Worm (Caenorhabditis elegans): Measurements from ENCODE around the gene ugt-56.

Gene ugt-56

DNA sequence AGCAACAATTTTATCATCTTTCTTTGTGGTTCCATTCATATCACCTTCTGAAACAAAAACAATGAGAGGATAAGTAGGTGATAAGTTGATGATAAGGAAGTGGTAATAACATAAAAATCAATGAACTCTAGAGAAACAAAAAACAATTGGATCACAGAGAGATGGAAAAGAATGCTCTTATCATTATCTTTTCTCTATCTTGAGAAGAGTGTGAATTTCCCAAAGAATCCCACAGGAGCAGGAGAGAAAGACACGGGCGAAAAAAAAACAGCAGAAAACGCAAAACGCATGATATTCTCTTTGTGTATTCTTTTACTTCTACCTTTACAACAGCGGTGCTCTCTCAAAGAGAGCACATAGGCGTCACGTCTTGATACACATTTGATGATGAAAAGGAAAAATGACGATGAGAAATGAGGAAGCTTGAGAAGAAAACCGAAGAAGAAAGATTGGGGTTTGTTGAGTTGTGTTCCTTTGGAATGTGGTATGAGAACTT, 10.5 kb downstream of the ugt-56 start, which contains the start of gene twk-24:
Gene twk-24 (minus strand): TSS at position 51 of the 496 bp plus-strand sequence.
- TF ChIP-seq unc-62 (GFP tag; optimal IDR thresholded peaks at IDR 0.05), result no peak

ce11 chrV:12271495-12271894, 12.7 kb downstream of the ugt-56 start, which contains the start of the genes tsfm-1 and capg-2:
Gene tsfm-1 (minus strand): TSS chrV:12271551.
Gene capg-2 (plus strand): TSS chrV:12271873.
- no peak for TF ChIP-seq unc-62 (GFP tag; optimal IDR thresholded peaks at IDR 0.05)

DNA sequence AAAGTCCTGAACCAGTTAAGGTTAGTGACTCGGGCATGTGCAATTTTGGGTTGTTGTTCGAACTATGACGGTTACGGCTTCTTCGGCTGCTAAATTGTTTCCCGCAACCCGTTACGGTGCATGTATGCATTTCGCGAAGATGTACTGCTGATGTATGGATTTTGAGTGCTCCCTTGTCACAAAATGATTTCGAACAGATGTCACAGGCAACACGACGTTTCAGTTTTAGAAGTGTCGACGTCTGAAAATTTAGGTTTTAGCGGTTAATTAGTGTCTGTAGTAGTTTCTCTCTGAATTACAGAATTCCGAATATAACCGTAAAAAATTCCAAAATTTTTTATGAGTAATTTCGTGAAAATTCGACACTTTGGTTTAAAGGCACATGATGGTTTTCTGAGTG, 16.9 kb downstream of the ugt-56 start:
- no peak for TF ChIP-seq unc-62 (GFP tag; optimal IDR thresholded peaks at IDR 0.05)

- no peak for TF ChIP-seq unc-62 (GFP tag; optimal IDR thresholded peaks at IDR 0.05)
Observed at ce11 chrV:12276946-12277345, 18.2 kb downstream of the ugt-56 start, which contains the start of gene bnc-1. Gene bnc-1 (minus strand): TSS chrV:12277046.

ce11 chrV:12281508-12281907, 22.7 kb downstream of the ugt-56 start:
- TF ChIP-seq unc-62 (GFP tag; optimal IDR thresholded peaks at IDR 0.05), result no peak

ce11 chrV:12283187-12283586, 24.4 kb downstream of the ugt-56 start, which contains the start of gene F55C5.10:
Gene F55C5.10 (plus strand): TSS chrV:12283487.
- TF ChIP-seq unc-62 (GFP tag; optimal IDR thresholded peaks at IDR 0.05), result no peak

ce11 chrV:12287667-12288066, 28.9 kb downstream of the ugt-56 start:
- no peak for TF ChIP-seq unc-62 (GFP tag; optimal IDR thresholded peaks at IDR 0.05)

DNA sequence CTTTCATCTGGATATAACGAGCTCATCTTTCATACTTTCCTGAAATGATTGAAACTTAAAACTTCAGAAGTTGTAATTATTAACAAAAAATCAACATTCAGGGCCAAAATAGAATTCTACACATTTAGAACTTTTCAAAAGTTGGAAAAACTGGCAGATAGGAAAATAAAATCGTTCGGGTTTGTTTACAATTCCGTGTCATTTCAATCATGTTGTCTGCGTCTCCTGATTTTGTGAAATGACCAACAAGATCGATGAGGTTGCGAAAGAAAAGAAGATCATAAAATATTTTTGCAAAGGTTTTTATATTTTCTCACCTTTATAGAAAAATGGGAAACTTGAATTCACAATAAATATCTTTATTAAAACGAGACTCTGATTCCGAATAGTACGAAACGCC, 29.8 kb downstream of the ugt-56 start, which contains the start of gene rskd-1:
Gene rskd-1 (minus strand): TSS at position 39 of the 400 bp plus-strand sequence.
- no peak for TF ChIP-seq unc-62 (GFP tag; optimal IDR thresholded peaks at IDR 0.05)

- TF ChIP-seq unc-62 (GFP tag; optimal IDR thresholded peaks at IDR 0.05), result no peak
Observed at ce11 chrV:12291587-12291986, 32.8 kb downstream of the ugt-56 start, which contains the start of the genes srpa-68 and srh-16. Gene srpa-68 (minus strand): TSS chrV:12291658. Gene srh-16 (plus strand): TSS chrV:12291861.

- no peak for TF ChIP-seq unc-62 (GFP tag; optimal IDR thresholded peaks at IDR 0.05)
Observed at ce11 chrV:12294091-12294490, 35.3 kb downstream of the ugt-56 start.

- no peak for TF ChIP-seq unc-62 (GFP tag; optimal IDR thresholded peaks at IDR 0.05)
Observed at ce11 chrV:12295015-12295414, 36.2 kb downstream of the ugt-56 start.

DNA sequence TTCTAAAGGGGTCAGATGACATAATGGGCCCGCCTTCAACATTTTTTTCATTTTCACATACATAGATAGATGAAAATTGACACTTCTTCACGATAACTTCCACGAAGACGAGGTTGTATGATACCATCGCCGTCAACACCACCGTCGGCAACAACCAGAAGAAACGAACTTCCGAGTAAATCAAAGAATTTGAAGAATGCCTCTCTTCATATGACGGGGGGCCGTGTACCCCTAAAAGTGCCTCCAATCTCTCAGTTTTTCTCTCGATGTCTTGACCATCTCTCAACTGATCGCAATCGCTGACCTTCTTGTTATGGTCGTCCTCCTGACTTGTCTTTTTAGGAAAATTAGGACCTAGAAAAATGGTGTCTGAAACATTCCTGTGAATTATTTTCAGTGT, 36.7 kb downstream of the ugt-56 start:
- TF ChIP-seq unc-62 (GFP tag; optimal IDR thresholded peaks at IDR 0.05), result no peak

DNA sequence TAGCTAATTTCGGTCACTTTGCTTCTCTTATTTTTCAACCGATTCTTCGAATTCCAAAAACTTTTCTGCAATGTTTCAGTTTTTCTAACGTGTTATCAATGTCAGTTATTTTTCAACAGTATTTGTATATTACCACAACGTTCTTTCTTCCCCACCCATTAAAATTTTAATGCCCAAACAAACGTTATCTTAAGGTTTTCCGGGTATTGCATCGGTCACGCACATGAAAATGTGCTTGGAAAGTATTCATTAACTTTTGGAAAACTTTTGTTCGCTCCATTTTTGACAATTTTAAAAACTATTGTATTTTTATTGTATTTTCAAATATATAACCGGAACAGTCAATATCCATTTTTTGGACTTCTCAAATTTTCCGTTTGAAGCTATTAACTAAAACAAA, 37.3 kb downstream of the ugt-56 start:
- no peak for TF ChIP-seq unc-62 (GFP tag; optimal IDR thresholded peaks at IDR 0.05)

ce11 chrV:12296794-12297193, 38.0 kb downstream of the ugt-56 start:
- no peak for TF ChIP-seq unc-62 (GFP tag; optimal IDR thresholded peaks at IDR 0.05)

- no peak for TF ChIP-seq unc-62 (GFP tag; optimal IDR thresholded peaks at IDR 0.05)
Observed at ce11 chrV:12298184-12298583, 39.4 kb downstream of the ugt-56 start.

DNA sequence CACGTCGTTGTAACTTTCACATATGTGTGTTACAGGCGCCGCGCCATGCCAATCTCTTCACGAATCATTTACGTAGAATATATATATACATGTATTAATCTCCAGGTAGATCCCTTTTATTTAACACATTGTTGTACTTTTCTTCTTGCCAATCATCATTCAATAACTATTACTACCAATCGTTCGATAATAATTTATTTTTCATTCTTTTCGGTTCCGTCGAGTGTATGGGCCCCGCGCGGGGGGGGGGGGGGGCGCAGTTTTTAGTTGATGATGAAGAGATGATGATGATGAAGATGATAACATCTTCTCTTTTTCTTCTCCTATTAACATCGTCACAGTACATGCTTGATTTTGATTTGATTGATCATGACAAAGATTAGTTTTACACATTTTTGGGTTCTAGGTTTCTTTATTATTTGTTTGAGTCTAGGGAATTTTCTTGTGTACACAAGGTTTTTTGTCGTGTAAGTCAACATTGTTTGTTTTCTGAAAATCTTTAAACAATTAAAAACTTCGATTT, 40.5 kb downstream of the ugt-56 start:
- no peak for TF ChIP-seq unc-62 (GFP tag; optimal IDR thresholded peaks at IDR 0.05)

- no peak for TF ChIP-seq unc-62 (GFP tag; optimal IDR thresholded peaks at IDR 0.05)
Observed at ce11 chrV:12300166-12300565, 41.4 kb downstream of the ugt-56 start.

Measured in whole organism, dauer.